Worm (Caenorhabditis elegans) whole organism, early embryonic: ENCODE data around the gene C05C10.2.

Experiments used
- B0310.2 ChIP-seq: sonication (generic microtip); optimal IDR thresholded peaks from 2 replicates; lab custom pipeline; 2016; ENCODE audit warnings: mild to moderate bottlenecking, missing genetic modification characterization, missing compliant biosample characterization
- F13C5.2 ChIP-seq: sonication (generic microtip); optimal IDR thresholded peaks from 2 replicates; lab custom pipeline; 2017; ENCODE audit warnings: mild to moderate bottlenecking, missing genetic modification characterization, inconsistent platforms, missing compliant biosample characterization
- aly-1 ChIP-seq: sonication (generic microtip); optimal IDR thresholded peaks from 2 replicates; lab custom pipeline; 2016; ENCODE audit warnings: missing genetic modification characterization, missing compliant biosample characterization
- ama-1 ChIP-seq: fragments of 150-350 bp; optimal IDR thresholded peaks from 2 replicates; lab custom pipeline; 2014
- ceh-13 ChIP-seq: fragments of 200-800 bp; sonication (Bioruptor generic); optimal IDR thresholded peaks from 2 replicates; lab custom pipeline; 2018; ENCODE audit warnings: mild to moderate bottlenecking, missing genetic modification characterization, missing compliant biosample characterization
- ceh-36 ChIP-seq: sonication (generic microtip); optimal IDR thresholded peaks from 2 replicates; lab custom pipeline; 2016; ENCODE audit warnings: missing genetic modification characterization, inconsistent platforms, missing compliant biosample characterization
- ets-7 ChIP-seq: sonication (generic microtip); optimal IDR thresholded peaks from 2 replicates; lab custom pipeline; 2016; ENCODE audit warnings: missing genotype, missing genetic modification characterization, missing compliant biosample characterization
- flt-1 ChIP-seq: fragments of 200-800 bp; sonication (Bioruptor generic); IDR thresholded peaks from 2 replicates; pipeline ENCODE4 v1.3.6; 2022; ENCODE audit warnings: missing genetic modification characterization, missing compliant biosample characterization
- hmbx-1 ChIP-seq: sonication (generic microtip); optimal IDR thresholded peaks from 2 replicates; lab custom pipeline; 2016; ENCODE audit warnings: mild to moderate bottlenecking, missing genetic modification characterization, missing compliant biosample characterization
- hmg-4 ChIP-seq: fragments of 200-800 bp; sonication (Bioruptor generic); optimal IDR thresholded peaks from 2 replicates; lab custom pipeline; 2018; ENCODE audit warnings: mild to moderate bottlenecking, missing genetic modification characterization, missing compliant biosample characterization
- hnd-1 ChIP-seq: sonication (generic microtip); optimal IDR thresholded peaks from 2 replicates; lab custom pipeline; 2016; ENCODE audit warnings: missing genetic modification characterization, missing compliant biosample characterization
- pes-1 ChIP-seq: fragments of 200-800 bp; sonication (Bioruptor generic); IDR thresholded peaks from 2 replicates; pipeline ENCODE4 v1.3.6; 2022; ENCODE audit warnings: missing genetic modification reagents, missing genetic modification characterization, missing compliant biosample characterization
- scrt-1 ChIP-seq: fragments of 200-800 bp; sonication (Bioruptor generic); IDR thresholded peaks from 2 replicates; pipeline ENCODE4 v1.3.6; 2022; ENCODE audit warnings: missing genetic modification characterization, missing compliant biosample characterization
- sea-1 ChIP-seq: fragments of 200-800 bp; sonication (Bioruptor generic); conservative IDR thresholded peaks from 2 replicates; pipeline ENCODE4 v1.3.6; 2022; ENCODE audit warnings: missing genetic modification characterization, missing compliant biosample characterization
- tbx-11 ChIP-seq: fragments of 200-800 bp; sonication (Bioruptor generic); IDR thresholded peaks from 2 replicates; pipeline ENCODE4 v1.3.6; 2022; ENCODE audit warnings: missing genetic modification characterization, missing compliant biosample characterization
- tbx-37 ChIP-seq: fragments of 200-800 bp; sonication (Bioruptor generic); conservative IDR thresholded peaks from 2 replicates; pipeline ENCODE4 v1.3.6; 2022; ENCODE audit warnings: missing genetic modification reagents, missing genetic modification characterization, missing compliant biosample characterization
- tra-4 ChIP-seq: sonication (generic microtip); optimal IDR thresholded peaks from 2 replicates; lab custom pipeline; 2017; ENCODE audit warnings: missing genetic modification characterization, missing compliant biosample characterization

C05C10.2 gene

ce11 chrII:9943837-9944236 is 21.8 kb downstream of the C05C10.2 start, which contains the start of gene flad-1:
flad-1 (plus strand) TSS chrII:9944137.
- TF ChIP-seq sea-1 (GFP tag; lab: Robert Waterston, UW) (no peak), hmbx-1 (tag; lab: Kevin White, UChicago) (no peak)

- TF ChIP-seq tra-4 (tag; lab: Kevin White, UChicago) (no peak), F13C5.2 (no peak), scrt-1 (GFP tag; lab: Robert Waterston, UW) (no peak)
Measured at ce11 chrII:9948662-9949061, 26.6 kb downstream of the C05C10.2 start.

- TF ChIP-seq sea-1 (GFP tag; lab: Robert Waterston, UW) (no peak), pes-1 (GFP tag; lab: Robert Waterston, UW) (no peak), tbx-37 (GFP tag; lab: Robert Waterston, UW) (no peak), hmbx-1 (tag; lab: Kevin White, UChicago) (no peak), tra-4 (tag; lab: Kevin White, UChicago) (no peak), tbx-11 (GFP tag; lab: Robert Waterston, UW) (no peak), hmg-4 (no peak), ets-7 (tag; lab: Kevin White, UChicago) (no peak), ceh-13 (GFP tag; lab: Kevin White, UChicago) (no peak), B0310.2 (tag; lab: Kevin White, UChicago) (no peak), ceh-36 (tag; lab: Kevin White, UChicago) (no peak), aly-1 (tag; lab: Kevin White, UChicago) (no peak)
Measured at ce11 chrII:9951846-9952245, 29.8 kb downstream of the C05C10.2 start.

- TF ChIP-seq flt-1 (GFP tag; lab: Robert Waterston, UW) (no peak), tbx-37 (GFP tag; lab: Robert Waterston, UW) (no peak)
Measured at ce11 chrII:9954885-9955284, 32.9 kb downstream of the C05C10.2 start, which contains the start of gene egl-43. egl-43 (plus strand) TSS chrII:9955185.

DNA sequence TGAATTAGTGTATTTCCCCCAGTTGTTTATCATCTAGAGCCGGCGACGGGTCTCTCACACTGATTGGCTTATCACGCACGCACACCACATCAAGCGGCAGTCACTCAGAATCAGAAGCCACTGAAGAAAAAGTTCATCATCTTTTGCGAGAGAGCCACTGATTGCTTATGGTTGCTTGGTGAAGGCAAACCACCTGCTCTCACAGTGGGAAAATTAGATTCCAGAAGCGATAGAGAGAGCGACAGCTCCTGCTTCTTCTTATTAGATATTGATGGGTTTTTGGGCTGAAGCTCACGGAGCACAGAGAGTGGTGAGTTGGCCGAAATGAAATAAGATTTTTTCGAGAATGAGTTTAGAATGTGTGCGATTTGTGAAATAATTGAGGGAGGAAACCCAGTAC is 34.1 kb downstream of the C05C10.2 start:
- TF ChIP-seq F13C5.2 = no peak
- no peak for TF ChIP-seq ama-1 (lab: Kevin White, UChicago)
- TF ChIP-seq hnd-1 = no peak

DNA sequence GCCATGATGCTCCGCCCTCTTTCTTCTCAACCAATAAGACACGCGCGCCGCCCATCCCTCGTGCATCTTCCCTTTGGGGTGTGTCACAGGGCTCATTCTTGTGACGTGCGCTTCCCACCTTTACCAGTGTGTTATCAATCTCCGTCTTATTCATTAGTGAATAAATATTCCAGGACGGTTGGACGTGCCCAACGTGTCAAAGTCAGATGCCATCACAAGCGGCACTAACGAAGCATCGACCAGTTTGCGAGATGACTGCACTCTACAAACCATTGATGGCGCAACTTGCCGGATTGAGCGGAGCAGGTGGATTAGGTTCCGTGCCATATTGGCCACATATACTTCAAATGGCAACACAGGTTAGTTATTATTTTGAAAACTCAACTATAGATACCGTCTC is 38.1 kb downstream of the C05C10.2 start:
- TF ChIP-seq sea-1 (GFP tag; lab: Robert Waterston, UW) (no peak), ets-7 (tag; lab: Kevin White, UChicago) (no peak), tra-4 (tag; lab: Kevin White, UChicago) (no peak), ceh-36 (tag; lab: Kevin White, UChicago) (no peak), B0310.2 (tag; lab: Kevin White, UChicago) (no peak), hnd-1 (no peak), flt-1 (GFP tag; lab: Robert Waterston, UW) (no peak), hmg-4 (no peak), pes-1 (GFP tag; lab: Robert Waterston, UW) (no peak), scrt-1 (GFP tag; lab: Robert Waterston, UW) (no peak), ama-1 (lab: Kevin White, UChicago) (no peak), tbx-37 (GFP tag; lab: Robert Waterston, UW) (no peak), F13C5.2 (no peak), aly-1 (tag; lab: Kevin White, UChicago) (no peak), ceh-13 (GFP tag; lab: Kevin White, UChicago) (no peak), hmbx-1 (tag; lab: Kevin White, UChicago) (no peak)

DNA sequence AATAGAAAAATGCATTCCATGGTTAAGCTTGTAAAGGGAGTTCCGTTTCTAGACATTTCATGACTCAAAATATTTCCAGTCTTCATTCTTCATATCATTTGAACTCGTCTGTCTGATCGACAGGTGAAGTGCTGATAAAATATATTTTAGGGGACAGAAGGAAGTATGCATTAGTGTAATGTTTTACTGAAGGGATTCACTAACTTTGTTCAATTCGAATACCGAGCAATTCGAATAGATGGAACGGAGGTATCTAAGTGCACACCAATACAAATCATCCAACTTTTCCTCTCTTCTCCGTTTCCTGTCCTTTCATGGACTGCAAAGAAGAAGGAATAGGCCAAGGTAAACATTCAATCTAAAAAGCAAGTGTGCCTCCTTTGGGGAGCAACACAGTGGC is 41.8 kb downstream of the C05C10.2 start:
- TF ChIP-seq hmg-4 (no peak), hmbx-1 (tag; lab: Kevin White, UChicago) (no peak)

ce11 chrII:9965325-9965724 is 43.3 kb downstream of the C05C10.2 start:
- TF ChIP-seq scrt-1 (GFP tag; lab: Robert Waterston, UW) (no peak), hmbx-1 (tag; lab: Kevin White, UChicago) (no peak), flt-1 (GFP tag; lab: Robert Waterston, UW) (no peak), ets-7 (tag; lab: Kevin White, UChicago) (no peak), ceh-13 (GFP tag; lab: Kevin White, UChicago) (no peak), sea-1 (GFP tag; lab: Robert Waterston, UW) (no peak), tra-4 (tag; lab: Kevin White, UChicago) (no peak)

DNA sequence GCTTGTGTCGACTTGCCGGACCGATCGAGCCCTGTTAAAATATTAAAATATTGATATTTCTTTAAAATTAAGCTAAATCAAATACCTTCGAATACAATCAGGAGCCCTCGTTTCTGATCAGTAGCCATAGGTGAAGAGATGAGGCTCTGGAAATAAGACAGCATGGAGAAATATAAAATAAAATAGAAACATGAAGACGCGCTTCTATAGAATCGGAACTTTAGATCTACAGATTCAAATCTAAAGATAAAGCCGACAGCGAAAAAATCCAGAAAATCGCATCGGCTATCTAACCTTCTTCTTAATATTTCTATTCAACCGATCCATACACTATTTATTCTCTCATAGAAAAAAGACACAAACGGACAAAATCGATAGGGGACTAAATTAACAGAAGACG is 44.9 kb downstream of the C05C10.2 start, which contains the start of gene dtmk-1:
Gene dtmk-1, minus strand, starts transcription at position 146 of the 400 bp plus-strand sequence.
- TF ChIP-seq ceh-13 (GFP tag; lab: Kevin White, UChicago) (no peak), hmg-4 (no peak), flt-1 (GFP tag; lab: Robert Waterston, UW) (no peak), tra-4 (tag; lab: Kevin White, UChicago) (no peak), ceh-36 (tag; lab: Kevin White, UChicago) (no peak), ets-7 (tag; lab: Kevin White, UChicago) (no peak), hmbx-1 (tag; lab: Kevin White, UChicago) (no peak), tbx-11 (GFP tag; lab: Robert Waterston, UW) (no peak), pes-1 (GFP tag; lab: Robert Waterston, UW) (no peak)
